Worm (Caenorhabditis elegans): ENCODE results near the gene C44C10.11.

C44C10.11 gene

ce11 chrX:11679211-11679977 lies 30.7 kb downstream of the C44C10.11 start:
- TF ChIP-seq mab-9 (GFP tag; IDR thresholded peaks at IDR 0.05) (no peak), lin-15B (tag; optimal IDR thresholded peaks at IDR 0.05) (no peak), alr-1 (tag; optimal IDR thresholded peaks at IDR 0.05; ENCODE audit: borderline replicate concordance) (no peak), vab-15 (tag; optimal IDR thresholded peaks at IDR 0.05) (no peak), snu-23 (GFP tag; optimal IDR thresholded peaks at IDR 0.05) (no peak), fkh-8 (tag; optimal IDR thresholded peaks at IDR 0.05) (no peak), sox-4 (tag; optimal IDR thresholded peaks at IDR 0.05) (no peak), hlh-17 (GFP tag; optimal IDR thresholded peaks at IDR 0.05; ENCODE audit: borderline replicate concordance) (no peak), mef-2 (tag; optimal IDR thresholded peaks at IDR 0.05) (no peak), nhr-12 (tag; optimal IDR thresholded peaks at IDR 0.05) (no peak), ces-1 (GFP tag; optimal IDR thresholded peaks at IDR 0.05) (no peak), elt-2 (tag; optimal IDR thresholded peaks at IDR 0.05) (no peak), tlp-1 (tag; optimal IDR thresholded peaks at IDR 0.05) (no peak), sptf-1 (tag; optimal IDR thresholded peaks at IDR 0.05) (no peak), hlh-4 (tag; optimal IDR thresholded peaks at IDR 0.05) (no peak), grh-1 (GFP tag; IDR thresholded peaks at IDR 0.05) (no peak), rnt-1 (tag; optimal IDR thresholded peaks at IDR 0.05) (no peak)

DNA sequence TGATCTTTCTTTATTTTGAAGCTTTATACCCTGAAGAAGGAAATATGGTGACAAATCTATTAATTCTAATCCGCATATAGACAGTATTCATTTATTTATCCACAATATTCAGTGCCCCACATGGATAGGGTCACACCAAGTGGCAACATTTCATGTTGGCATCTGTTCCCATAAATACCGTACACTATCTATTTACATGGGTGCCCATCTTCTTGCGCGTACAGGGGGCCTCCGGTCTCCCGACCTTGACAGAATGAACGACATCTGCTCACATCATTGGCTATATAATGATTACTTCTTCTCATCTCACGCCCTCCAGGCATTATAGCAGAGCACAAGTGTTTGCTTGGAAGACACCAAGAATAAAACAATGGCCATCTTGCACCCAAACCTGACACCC lies 34.6 kb downstream of the C44C10.11 start:
- TF ChIP-seq tbx-2 (tag; optimal IDR thresholded peaks at IDR 0.05) (peak; percentile 6), ztf-11 (tag; optimal IDR thresholded peaks at IDR 0.05) (peak in 1 of 2 experiments; percentile 65), C16A3.4 (tag; optimal IDR thresholded peaks at IDR 0.05) (no peak)

DNA sequence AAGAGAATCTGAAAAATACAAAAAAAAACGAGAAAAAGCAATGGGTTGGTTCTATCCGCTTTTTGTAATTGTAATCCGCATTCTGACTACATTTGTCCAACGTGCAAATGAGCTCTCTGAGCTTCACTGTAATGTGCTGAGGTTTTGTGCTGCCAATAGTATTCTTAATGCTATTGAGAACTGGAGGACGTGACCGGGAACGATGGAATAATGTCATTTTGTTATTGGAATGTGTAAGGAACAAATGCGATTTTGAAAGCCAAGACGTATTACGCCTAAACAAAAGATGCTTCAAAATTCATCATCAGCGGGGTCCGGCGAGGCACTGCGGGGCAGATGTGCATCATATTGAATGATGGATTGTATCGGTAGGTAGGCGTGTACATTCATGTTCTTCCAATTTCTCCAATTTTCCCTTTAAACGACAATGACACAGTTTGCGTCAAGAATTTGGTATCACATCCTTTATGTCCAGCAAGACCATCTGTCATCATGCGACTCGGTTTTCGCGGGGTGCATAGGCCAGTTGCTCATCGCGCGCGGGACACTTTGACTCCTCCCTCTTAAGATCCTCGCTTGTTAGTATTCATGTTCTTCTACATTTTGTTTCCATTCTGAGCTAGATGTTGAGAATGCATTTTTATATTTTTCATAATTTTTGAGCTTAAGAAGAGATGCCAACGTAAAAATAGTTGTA lies 36.9 kb downstream of the C44C10.11 start:
- TF ChIP-seq mep-1 (tag; optimal IDR thresholded peaks at IDR 0.05) (no peak), lir-3 (tag; optimal IDR thresholded peaks at IDR 0.05; ENCODE audit: poor library complexity) (no peak), pag-3 (tag; optimal IDR thresholded peaks at IDR 0.05; ENCODE audit: borderline replicate concordance, insufficient read depth) (no peak), zag-1 (tag; optimal IDR thresholded peaks at IDR 0.05) (no peak), nhr-77 (tag; optimal IDR thresholded peaks at IDR 0.05) (no peak), sptf-1 (tag; optimal IDR thresholded peaks at IDR 0.05) (no peak), tbx-2 (tag; optimal IDR thresholded peaks at IDR 0.05) (peak; percentile 3), jun-1 (tag; optimal IDR thresholded peaks at IDR 0.05) (no peak), mab-9 (GFP tag; IDR thresholded peaks at IDR 0.05) (no peak), ztf-11 (tag; optimal IDR thresholded peaks at IDR 0.05) (peak in 1 of 2 experiments; percentile 37)

DNA sequence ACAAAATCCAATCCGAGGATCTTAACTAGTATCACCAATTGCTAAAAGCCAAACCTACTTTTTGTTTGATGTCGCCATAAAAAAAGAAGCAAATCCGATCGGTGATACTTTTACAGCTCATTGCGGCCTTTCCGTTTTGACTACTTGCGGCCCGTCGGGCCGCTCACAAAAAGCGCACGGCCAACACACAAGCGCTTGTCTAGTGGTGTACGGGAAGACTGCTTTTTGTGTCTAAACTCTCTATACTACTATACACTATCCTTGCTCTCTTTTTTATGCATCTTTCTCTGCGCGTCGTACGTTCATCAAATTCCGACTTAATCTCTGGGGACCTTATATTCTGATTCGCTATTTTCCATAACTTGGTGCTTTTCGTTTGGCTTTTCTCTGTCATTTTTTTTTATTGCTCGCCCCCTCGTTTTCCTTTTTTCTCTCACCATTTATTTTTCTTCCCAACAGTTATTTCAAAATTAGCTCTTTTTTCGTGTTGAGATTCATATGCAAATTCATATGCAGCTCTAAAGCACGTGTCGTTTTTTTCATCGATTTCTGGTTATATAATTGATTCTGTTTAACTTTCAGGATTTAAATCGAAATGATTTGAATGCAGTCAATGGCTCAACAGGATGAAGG lies 43.5 kb downstream of the C44C10.11 start, which contains the start of gene noca-2:
Gene noca-2 (plus strand): TSS at position 583 of the 633 bp plus-strand sequence.
- TF ChIP-seq fkh-4 (tag; optimal IDR thresholded peaks at IDR 0.05; ENCODE audit: borderline replicate concordance): no peak
- TF ChIP-seq nhr-237 (tag; optimal IDR thresholded peaks at IDR 0.05): no peak
- 0 out of 2 replicates have a peak, but pooled peaks have one; percentile 13 for TF ChIP-seq isw-1 (GFP tag; IDR thresholded peaks at IDR 0.05)
- TF ChIP-seq nhr-76 (tag; optimal IDR thresholded peaks at IDR 0.05): no peak
- no peak for TF ChIP-seq unc-30 (tag; optimal IDR thresholded peaks at IDR 0.05)
- TF ChIP-seq unc-130 (tag; optimal IDR thresholded peaks at IDR 0.05): no peak
- peak in 1 of 2 experiments; percentile 44 for TF ChIP-seq lsy-2 (tag; optimal IDR thresholded peaks at IDR 0.05)
- no peak for TF ChIP-seq Y116A8C.19 (tag; optimal IDR thresholded peaks at IDR 0.05; ENCODE audit: borderline replicate concordance)
- TF ChIP-seq tlp-1 (tag; optimal IDR thresholded peaks at IDR 0.05): no peak
- no peak for TF ChIP-seq C16A3.4 (tag; optimal IDR thresholded peaks at IDR 0.05)
- no peak for TF ChIP-seq lin-35 (GFP tag; optimal IDR thresholded peaks at IDR 0.05)
- no peak for TF ChIP-seq ztf-11 (tag; optimal IDR thresholded peaks at IDR 0.05)
- peak; percentile 37 for TF ChIP-seq nhr-71 (tag; optimal IDR thresholded peaks at IDR 0.05)
- TF ChIP-seq nhr-12 (tag; optimal IDR thresholded peaks at IDR 0.05): no peak
- no peak for TF ChIP-seq dsc-1 (tag; optimal IDR thresholded peaks at IDR 0.05)
- no peak for TF ChIP-seq pax-3 (tag; optimal IDR thresholded peaks at IDR 0.05)
- TF ChIP-seq grh-1 (GFP tag; IDR thresholded peaks at IDR 0.05): no peak
- no peak for TF ChIP-seq aly-2 (tag; optimal IDR thresholded peaks at IDR 0.05)
- TF ChIP-seq zip-4 (GFP tag; optimal IDR thresholded peaks at IDR 0.05): no peak
- no peak for TF ChIP-seq skn-1 (tag; optimal IDR thresholded peaks at IDR 0.05)
- TF ChIP-seq jun-1 (tag; optimal IDR thresholded peaks at IDR 0.05): no peak
- TF ChIP-seq egl-13 (tag; optimal IDR thresholded peaks at IDR 0.05): no peak
- no peak for TF ChIP-seq pqm-1 (tag; optimal IDR thresholded peaks at IDR 0.05)
